Fruit fly (Drosophila melanogaster) whole organism, embryonic: ENCODE measurements around the gene Ccz1.

Experiments used
- ATbp ChIP-seq: fragments of 200-800 bp; sonication (Bioruptor generic); optimal IDR thresholded peaks from 2 replicates; lab custom pipeline; 2017; ENCODE audit warnings: missing biosample characterization, mild to moderate bottlenecking, missing genetic modification characterization, missing genetic modification reagents
- CG1024 ChIP-seq: fragments of 200-800 bp; sonication (Bioruptor generic); IDR thresholded peaks from 2 replicates; pipeline ENCODE4 v1.3.6; 2022; ENCODE audit warnings: missing biosample characterization, missing genetic modification characterization
- CG10565 ChIP-seq: fragments of 200-800 bp; sonication (Bioruptor generic); optimal IDR thresholded peaks from 3 replicates; lab custom pipeline; 2016; ENCODE audit warnings: missing biosample characterization, mild to moderate bottlenecking, missing genetic modification characterization
- CG10654 ChIP-seq: fragments of 200-800 bp; sonication (Bioruptor generic); optimal IDR thresholded peaks from 2 replicates; lab custom pipeline; 2016; ENCODE audit warnings: missing biosample characterization, missing genetic modification characterization
- CG11456 ChIP-seq: fragments of 200-800 bp; sonication (Bioruptor generic); IDR thresholded peaks from 3 replicates; pipeline ENCODE4 v1.3.6; 2022; ENCODE audit warnings: missing biosample characterization, missing genetic modification characterization
- CG14965 ChIP-seq: fragments of 200-800 bp; sonication (Bioruptor generic); optimal IDR thresholded peaks from 2 replicates; lab custom pipeline; 2016; ENCODE audit warnings: missing biosample characterization, missing genetic modification characterization, borderline replicate concordance
- CG17361 ChIP-seq: fragments of 200-800 bp; sonication (Bioruptor generic); IDR thresholded peaks from 3 replicates; pipeline ENCODE4 v1.3.6; 2022; ENCODE audit warnings: missing biosample characterization, missing genetic modification characterization
- CG17802 ChIP-seq: fragments of 200-800 bp; sonication (Bioruptor generic); optimal IDR thresholded peaks from 2 replicates; lab custom pipeline; 2018; ENCODE audit warnings: missing biosample characterization, mild to moderate bottlenecking, missing genetic modification characterization, moderate library complexity
- CG17829 ChIP-seq: fragments of 200-800 bp; optimal IDR thresholded peaks from 2 replicates; lab custom pipeline; 2019; ENCODE audit warnings: missing biosample characterization, mild to moderate bottlenecking, missing genetic modification characterization, moderate library complexity
- CG17912 ChIP-seq: fragments of 200-800 bp; sonication (Bioruptor generic); optimal IDR thresholded peaks from 2 replicates; lab custom pipeline; 2018; ENCODE audit warnings: missing biosample characterization, mild to moderate bottlenecking, missing genetic modification characterization
- CG32772 ChIP-seq: fragments of 200-800 bp; sonication (Bioruptor generic); IDR thresholded peaks from 2 replicates; pipeline ENCODE4 v1.3.6; 2022; ENCODE audit warnings: missing biosample characterization, missing genetic modification characterization
- CG3281 ChIP-seq: fragments of 200-800 bp; sonication (Bioruptor generic); optimal IDR thresholded peaks from 3 replicates; lab custom pipeline; 2017; ENCODE audit warnings: missing biosample characterization, mild to moderate bottlenecking, missing genetic modification characterization
- CG3407 ChIP-seq: fragments of 200-800 bp; sonication (Bioruptor generic); optimal IDR thresholded peaks from 2 replicates; lab custom pipeline; 2018; ENCODE audit warnings: missing biosample characterization, mild to moderate bottlenecking, missing genetic modification characterization
- CG4707 ChIP-seq: fragments of 200-800 bp; sonication (Bioruptor generic); optimal IDR thresholded peaks from 2 replicates; lab custom pipeline; 2018; ENCODE audit warnings: missing biosample characterization, mild to moderate bottlenecking, missing genetic modification characterization, moderate library complexity
- CG7745 ChIP-seq: fragments of 200-800 bp; sonication (Bioruptor generic); optimal IDR thresholded peaks from 2 replicates; lab custom pipeline; 2018; ENCODE audit warnings: missing biosample characterization, mild to moderate bottlenecking, missing genetic modification characterization, moderate library complexity
- CG7963 ChIP-seq: fragments of 200-800 bp; sonication (Bioruptor generic); IDR thresholded peaks from 3 replicates; pipeline ENCODE4 v1.3.6; 2022; ENCODE audit warnings: missing biosample characterization, missing genetic modification characterization; ENCODE audit not compliant: partially characterized antibody
- CG8478 ChIP-seq: fragments of >200 bp; optimal IDR thresholded peaks from 2 replicates; lab custom pipeline; 2018
- CG9437 ChIP-seq: fragments of 200-800 bp; sonication (Bioruptor generic); optimal IDR thresholded peaks from 2 replicates; lab custom pipeline; 2018; ENCODE audit warnings: missing biosample characterization, mild to moderate bottlenecking, missing genetic modification characterization
- CkIIα-i1 ChIP-seq: fragments of 200-800 bp; sonication (Bioruptor generic); IDR thresholded peaks from 2 replicates; pipeline ENCODE4 v1.3.6; 2022; ENCODE audit warnings: missing biosample characterization, missing genetic modification characterization
- CoRest ChIP-seq: fragments of 200-800 bp; sonication (Bioruptor generic); optimal IDR thresholded peaks from 3 replicates; lab custom pipeline; 2018; ENCODE audit warnings: missing biosample characterization, mild to moderate bottlenecking, missing genetic modification characterization, moderate library complexity
- Dfd ChIP-seq, 2 experiments: fragments of >200 bp; optimal IDR thresholded peaks; 2 replicates each; lab custom pipeline; 2017; ENCODE audit warnings: missing biosample characterization in 2 of 2, missing genetic modification characterization in 2 of 2
- Drgx ChIP-seq: fragments of 200-800 bp; sonication (Bioruptor generic); IDR thresholded peaks from 2 replicates; pipeline ENCODE4 v1.3.6; 2022; ENCODE audit warnings: missing biosample characterization, missing genetic modification characterization
- Hand ChIP-seq: fragments of 200-800 bp; sonication (Bioruptor generic); optimal IDR thresholded peaks from 2 replicates; lab custom pipeline; 2017; ENCODE audit warnings: mild to moderate bottlenecking, missing biosample characterization, missing genetic modification reagents, missing genetic modification characterization
- Hey ChIP-seq: fragments of 200-800 bp; sonication (Bioruptor generic); optimal IDR thresholded peaks from 3 replicates; lab custom pipeline; 2018; ENCODE audit warnings: missing biosample characterization, mild to moderate bottlenecking, missing genetic modification characterization
- Mes4 ChIP-seq: fragments of 200-800 bp; sonication (Bioruptor generic); optimal IDR thresholded peaks from 2 replicates; lab custom pipeline; 2016; ENCODE audit warnings: missing biosample characterization, missing genetic modification characterization
- Oaz ChIP-seq: fragments of 200-800 bp; sonication (Bioruptor generic); IDR thresholded peaks from 2 replicates; pipeline ENCODE4 v1.3.6; 2022; ENCODE audit warnings: missing biosample characterization, missing genetic modification characterization
- Optix ChIP-seq: fragments of 200-800 bp; sonication (Bioruptor generic); IDR thresholded peaks from 3 replicates; pipeline ENCODE4 v1.3.6; 2022; ENCODE audit warnings: missing biosample characterization, missing genetic modification characterization
- Ssrp ChIP-seq: fragments of 200-800 bp; sonication (Bioruptor generic); optimal IDR thresholded peaks from 2 replicates; lab custom pipeline; 2018; ENCODE audit warnings: missing biosample characterization, mild to moderate bottlenecking, missing genetic modification characterization, moderate library complexity
- aop ChIP-seq: fragments of 200-800 bp; sonication (Bioruptor generic); IDR thresholded peaks from 2 replicates; pipeline ENCODE4 v1.3.6; 2022; ENCODE audit warnings: missing biosample characterization, missing genetic modification characterization
- btn ChIP-seq: fragments of 200-800 bp; sonication (Bioruptor generic); optimal IDR thresholded peaks from 2 replicates; lab custom pipeline; 2016; ENCODE audit warnings: missing biosample characterization, missing genetic modification characterization
- cad ChIP-seq: fragments of >200 bp; optimal IDR thresholded peaks from 2 replicates; lab custom pipeline; 2017; ENCODE audit warnings: missing biosample characterization, missing genetic modification characterization
- cas ChIP-seq: fragments of 200-800 bp; sonication (Bioruptor generic); IDR thresholded peaks from 2 replicates; pipeline ENCODE4 v1.3.6; 2022; ENCODE audit warnings: missing biosample characterization, missing genetic modification characterization
- crc ChIP-seq: fragments of 200-800 bp; sonication (Bioruptor generic); optimal IDR thresholded peaks from 2 replicates; lab custom pipeline; 2016; ENCODE audit warnings: missing biosample characterization, missing genetic modification characterization
- eve ChIP-seq, 2 experiments: fragments of >200 bp; optimal IDR thresholded peaks; 2 replicates each; lab custom pipeline; 2017; ENCODE audit warnings: missing biosample characterization in 2 of 2, missing genetic modification characterization in 2 of 2
- fd102C ChIP-seq: fragments of 200-800 bp; sonication (Bioruptor generic); optimal IDR thresholded peaks from 2 replicates; lab custom pipeline; 2018; ENCODE audit warnings: missing biosample characterization, mild to moderate bottlenecking, missing genetic modification characterization, moderate library complexity
- gt ChIP-seq: fragments of 200-800 bp; sonication (Bioruptor generic); IDR thresholded peaks from 2 replicates; pipeline ENCODE4 v1.3.6; 2022; ENCODE audit warnings: missing biosample characterization, missing genetic modification characterization
- hbn ChIP-seq: fragments of 200-800 bp; sonication (Bioruptor generic); IDR thresholded peaks from 2 replicates; pipeline ENCODE4 v1.3.6; 2022; ENCODE audit warnings: missing biosample characterization, missing genetic modification characterization; ENCODE audit not compliant: partially characterized antibody
- hkb ChIP-seq, 2 experiments: fragments of 200-800 bp in 1 of 2; fragments of >200 bp in 1 of 2; sonication (Bioruptor generic) in 1 of 2; IDR thresholded peaks in 1 of 2; optimal IDR thresholded peaks in 1 of 2; 2 replicates each; pipeline versions ENCODE4 v1.3.6 to Lab custom; 2017 to 2022; ENCODE audit warnings: missing biosample characterization in 1 of 2, missing genetic modification characterization in 1 of 2
- kah ChIP-seq: fragments of 200-800 bp; sonication (Bioruptor generic); optimal IDR thresholded peaks from 2 replicates; lab custom pipeline; 2018; ENCODE audit warnings: missing biosample characterization, mild to moderate bottlenecking, missing genetic modification characterization
- klu ChIP-seq: fragments of 200-800 bp; sonication (Bioruptor generic); IDR thresholded peaks from 2 replicates; pipeline ENCODE4 v1.3.6; 2022; ENCODE audit warnings: missing biosample characterization, missing genetic modification characterization
- knrl ChIP-seq: fragments of 200-800 bp; sonication (Bioruptor generic); IDR thresholded peaks from 3 replicates; pipeline ENCODE4 v1.3.6; 2022; ENCODE audit warnings: missing biosample characterization, missing genetic modification characterization; ENCODE audit not compliant: partially characterized antibody
- mirr ChIP-seq: fragments of 200-800 bp; sonication (Bioruptor generic); optimal IDR thresholded peaks from 3 replicates; lab custom pipeline; 2018; ENCODE audit warnings: missing biosample characterization, mild to moderate bottlenecking, missing genetic modification characterization
- otp ChIP-seq: fragments of 200-800 bp; sonication (Bioruptor generic); IDR thresholded peaks from 3 replicates; pipeline ENCODE4, ENCODE4 v1.3.6; 2022; ENCODE audit warnings: missing biosample characterization, missing genetic modification characterization
- pzg ChIP-seq: fragments of 200-800 bp; sonication (Bioruptor generic); optimal IDR thresholded peaks from 3 replicates; lab custom pipeline; 2018; ENCODE audit warnings: missing biosample characterization, mild to moderate bottlenecking, missing genetic modification characterization, moderate library complexity
- slou ChIP-seq: fragments of 200-800 bp; sonication (Bioruptor generic); optimal IDR thresholded peaks from 3 replicates; lab custom pipeline; 2016; ENCODE audit warnings: missing biosample characterization, missing genetic modification characterization
- tap ChIP-seq: fragments of 200-800 bp; optimal IDR thresholded peaks from 3 replicates; lab custom pipeline; 2019; ENCODE audit warnings: missing biosample characterization, mild to moderate bottlenecking, missing genetic modification characterization, moderate library complexity
- tup ChIP-seq: fragments of 200-800 bp; sonication (Bioruptor generic); optimal IDR thresholded peaks from 2 replicates; lab custom pipeline; 2016; ENCODE audit warnings: missing biosample characterization, mild to moderate bottlenecking, missing genetic modification characterization, moderate library complexity
- unc-4 ChIP-seq: fragments of 200-800 bp; sonication (Bioruptor generic); IDR thresholded peaks from 2 replicates; pipeline ENCODE4 v1.3.6; 2022; ENCODE audit warnings: missing biosample characterization, missing genetic modification characterization; ENCODE audit not compliant: partially characterized antibody
- vfl ChIP-seq: fragments of 200-800 bp; sonication (Bioruptor generic); optimal IDR thresholded peaks from 2 replicates; lab custom pipeline; 2016; ENCODE audit warnings: missing biosample characterization, missing genetic modification characterization

Ccz1 gene

DNA sequence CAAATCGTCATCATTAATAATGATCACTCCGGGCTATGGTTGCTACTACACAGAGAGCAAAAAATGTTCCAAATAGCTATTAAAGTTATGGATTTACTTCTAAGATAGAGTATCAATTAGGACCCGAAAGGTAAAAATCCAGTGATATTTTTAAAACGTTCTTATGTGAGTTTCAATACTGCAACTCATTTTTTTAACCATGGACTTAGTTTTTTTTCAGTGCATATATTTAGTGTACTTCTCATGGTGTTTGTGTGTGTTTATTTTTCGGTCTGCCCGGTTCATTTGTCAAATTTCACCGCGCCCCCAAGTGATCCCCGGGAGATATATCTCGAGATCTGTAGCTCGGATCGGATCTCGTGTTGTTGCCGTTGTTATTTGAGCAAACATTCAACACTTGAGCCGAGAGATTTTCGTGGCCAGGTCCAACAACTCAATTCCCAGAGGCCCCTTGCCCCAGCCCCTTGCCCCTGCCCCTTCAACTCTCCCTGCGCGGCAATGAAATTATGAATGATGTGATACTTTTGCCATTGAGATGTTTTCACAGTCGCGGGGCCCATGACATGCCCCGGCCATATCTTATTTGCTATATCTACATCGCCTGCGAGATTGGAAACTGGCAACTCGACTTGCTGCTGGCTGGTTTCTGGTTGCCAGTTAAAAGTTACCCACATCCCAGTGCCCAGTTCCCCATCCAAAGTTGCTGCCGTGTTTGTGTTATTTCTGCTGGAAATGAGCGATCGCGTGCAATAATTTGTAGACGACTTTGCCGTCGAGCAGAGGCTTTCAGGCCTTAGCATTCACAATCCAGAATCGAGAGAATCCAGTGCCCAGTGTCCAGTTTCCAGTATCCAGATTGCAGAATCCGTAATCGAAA, 36.2 kb downstream of the Ccz1 start (continued):
- TF ChIP-seq Drgx (GFP tag; lab: Robert Waterston, UW) = no peak
- TF ChIP-seq CG9437 (GFP tag; lab: Kevin White, UChicago) = peak; percentile 46
- no peak for TF ChIP-seq hkb (optimal IDR thresholded peaks at IDR 0.05; lab: Kevin White, UChicago)
- TF ChIP-seq hkb (GFP tag; IDR thresholded peaks at IDR 0.05; lab: Robert Waterston, UW) = peak; percentile 48; the same call in 1 of the 2 replicates
- TF ChIP-seq CG1024 = peak; percentile 61; the same call in 1 of the 2 replicates
- TF ChIP-seq CG11456 (GFP tag; lab: Robert Waterston, UW) = no peak
- peak; percentile 62 for TF ChIP-seq CG14965
- TF ChIP-seq pzg (GFP tag; lab: Kevin White, UChicago) = no peak
- no peak for TF ChIP-seq CG17802 (tag; lab: Kevin White, UChicago)
- no peak for TF ChIP-seq Dfd (GFP tag; optimal IDR thresholded peaks at IDR 0.05; lab: Kevin White, UChicago)
- TF ChIP-seq vfl (GFP tag; lab: Kevin White, UChicago) = no peak
- TF ChIP-seq cad = no peak
- no peak for TF ChIP-seq hbn (GFP tag; lab: Robert Waterston, UW)
- no peak for TF ChIP-seq kah (GFP tag; lab: Kevin White, UChicago)
- TF ChIP-seq mirr (GFP tag; lab: Kevin White, UChicago) = no peak
- no peak for TF ChIP-seq klu (GFP tag; lab: Robert Waterston, UW)
- peak; percentile 57 for TF ChIP-seq CG7745
- TF ChIP-seq Oaz = no peak
- no peak for TF ChIP-seq cas (GFP tag; lab: Robert Waterston, UW)
- TF ChIP-seq CG7963 (GFP tag; lab: Robert Waterston, UW) = no peak
- no peak for TF ChIP-seq unc-4 (GFP tag; lab: Robert Waterston, UW)
- peak; percentile 78 for TF ChIP-seq CG10654 (GFP tag; lab: Kevin White, UChicago)
- no peak for TF ChIP-seq aop (GFP tag; lab: Robert Waterston, UW)
- TF ChIP-seq CG3281 (GFP tag; lab: Kevin White, UChicago) = no peak
- TF ChIP-seq knrl (GFP tag; lab: Robert Waterston, UW) = no peak
- no peak for TF ChIP-seq Hand
- TF ChIP-seq eve (GFP tag; optimal IDR thresholded peaks at IDR 0.05; lab: Kevin White, UChicago) = peak in 1 of 2 experiments; percentile 88
- TF ChIP-seq Optix (GFP tag; lab: Robert Waterston, UW) = peak; percentile 31; the same call in 1 of the 3 replicates
- peak; percentile 65 for TF ChIP-seq btn
- TF ChIP-seq CG8478 (lab: Kevin White, UChicago) = no peak
- TF ChIP-seq Ssrp (tag; lab: Kevin White, UChicago) = peak; percentile 74
- no peak for TF ChIP-seq CG17912 (GFP tag; lab: Kevin White, UChicago)
- peak; percentile 51 for TF ChIP-seq CG4707 (GFP tag; lab: Kevin White, UChicago)
- TF ChIP-seq crc = no peak
- peak; percentile 39 for TF ChIP-seq CG10565 (GFP tag; lab: Kevin White, UChicago)
- no peak for TF ChIP-seq CG32772 (GFP tag; lab: Robert Waterston, UW)
- TF ChIP-seq CoRest = peak; percentile 72
- TF ChIP-seq Mes4 = peak; percentile 70
- TF ChIP-seq otp (GFP tag; lab: Robert Waterston, UW) = peak; percentile 83
- no peak for TF ChIP-seq Hey (tag; lab: Kevin White, UChicago)
- no peak for TF ChIP-seq tap (tag; lab: Kevin White, UChicago)
- TF ChIP-seq ATbp (GFP tag; lab: Kevin White, UChicago) = peak; percentile 3
- peak; percentile 3 for TF ChIP-seq tup (GFP tag; lab: Kevin White, UChicago)
- peak; percentile 8 for TF ChIP-seq CG3407
- no peak for TF ChIP-seq slou (GFP tag; lab: Kevin White, UChicago)
- TF ChIP-seq CG17361 = peak; percentile 72; the same call in 2 of the 3 replicates
- TF ChIP-seq fd102C (GFP tag; lab: Kevin White, UChicago) = no peak
- no peak for TF ChIP-seq CkIIα-i1 (GFP tag; lab: Robert Waterston, UW)
- TF ChIP-seq gt (GFP tag; lab: Robert Waterston, UW) = no peak
- TF ChIP-seq CG17829 = peak; percentile 82
